Fruit fly (Drosophila melanogaster) whole organism, embryonic: ENCODE data around the gene sno.
A peak's percentile ranks its signal among the peaks of the same experiment; 100 is the strongest.

Experiments
- Aef1 ChIP-seq: fragments of 200-800 bp; sonication (Bioruptor generic); IDR thresholded peaks from 3 replicates; pipeline ENCODE4 v1.3.6; 2022; ENCODE audit warnings: missing biosample characterization, missing genetic modification characterization
- CG10431 ChIP-seq: fragments of 200-800 bp; sonication (Bioruptor generic); optimal IDR thresholded peaks from 3 replicates; lab custom pipeline; 2018; ENCODE audit warnings: missing biosample characterization, mild to moderate bottlenecking, missing genetic modification characterization
- CG12299 ChIP-seq: fragments of 200-800 bp; sonication (Bioruptor generic); optimal IDR thresholded peaks from 2 replicates; lab custom pipeline; 2018; ENCODE audit warnings: missing biosample characterization, mild to moderate bottlenecking, missing genetic modification characterization
- CG1233 ChIP-seq: fragments of 200-800 bp; sonication (Bioruptor generic); optimal IDR thresholded peaks from 4 replicates; lab custom pipeline; 2018; ENCODE audit warnings: missing biosample characterization, mild to moderate bottlenecking, missing genetic modification characterization
- CG12391 ChIP-seq: fragments of 200-800 bp; sonication (Bioruptor generic); optimal IDR thresholded peaks from 3 replicates; lab custom pipeline; 2018; ENCODE audit warnings: missing biosample characterization, mild to moderate bottlenecking, missing genetic modification characterization, moderate library complexity
- CG13296 ChIP-seq: fragments of 200-800 bp; sonication (Bioruptor generic); optimal IDR thresholded peaks from 3 replicates; lab custom pipeline; 2018; ENCODE audit warnings: missing biosample characterization, mild to moderate bottlenecking, missing genetic modification characterization
- CG13424 ChIP-seq: fragments of 200-800 bp; sonication (Bioruptor generic); optimal IDR thresholded peaks from 2 replicates; lab custom pipeline; 2019; ENCODE audit warnings: missing biosample characterization, mild to moderate bottlenecking, missing genetic modification characterization, moderate library complexity
- CG13775 ChIP-seq: fragments of 200-800 bp; sonication (Bioruptor generic); optimal IDR thresholded peaks from 3 replicates; lab custom pipeline; 2017; ENCODE audit warnings: missing biosample characterization, mild to moderate bottlenecking, missing genetic modification characterization
- CG13894 ChIP-seq: fragments of 200-800 bp; sonication (Bioruptor generic); optimal IDR thresholded peaks from 3 replicates; lab custom pipeline; 2018; ENCODE audit warnings: missing biosample characterization, mild to moderate bottlenecking, missing genetic modification characterization, moderate library complexity
- CG15514 ChIP-seq: fragments of 200-800 bp; sonication (Bioruptor generic); optimal IDR thresholded peaks from 3 replicates; lab custom pipeline; 2017; ENCODE audit warnings: missing biosample characterization, missing genetic modification characterization, mild to moderate bottlenecking, moderate library complexity, missing genetic modification reagents
- CG18011 ChIP-seq: fragments of 200-800 bp; sonication (Bioruptor generic); optimal IDR thresholded peaks from 2 replicates; lab custom pipeline; 2017; ENCODE audit warnings: missing biosample characterization, missing genetic modification characterization, mild to moderate bottlenecking, moderate library complexity, missing genotype
- CG2120 ChIP-seq: fragments of 200-800 bp; sonication (Bioruptor generic); optimal IDR thresholded peaks from 3 replicates; lab custom pipeline; 2016; ENCODE audit warnings: missing biosample characterization, missing genetic modification characterization
- CG2202 ChIP-seq: fragments of 200-800 bp; sonication (Bioruptor generic); optimal IDR thresholded peaks from 2 replicates; lab custom pipeline; 2018; ENCODE audit warnings: missing biosample characterization, mild to moderate bottlenecking, missing genetic modification characterization
- CG3163 ChIP-seq: fragments of 200-800 bp; sonication (Bioruptor generic); optimal IDR thresholded peaks from 3 replicates; lab custom pipeline; 2016; ENCODE audit warnings: missing biosample characterization, missing genetic modification characterization
- CG32767 ChIP-seq: fragments of 200-800 bp; sonication (Bioruptor generic); IDR thresholded peaks from 2 replicates; pipeline ENCODE4 v1.3.6; 2022; ENCODE audit warnings: missing biosample characterization, missing genetic modification characterization
- CG3407 ChIP-seq: fragments of 200-800 bp; sonication (Bioruptor generic); optimal IDR thresholded peaks from 2 replicates; lab custom pipeline; 2018; ENCODE audit warnings: missing biosample characterization, mild to moderate bottlenecking, missing genetic modification characterization
- CG4730 ChIP-seq: fragments of 200-800 bp; sonication (Bioruptor generic); IDR thresholded peaks from 2 replicates; pipeline ENCODE4 v1.3.6; 2022; ENCODE audit warnings: missing biosample characterization, missing genetic modification characterization
- CG7928 ChIP-seq: fragments of 200-800 bp; sonication (Bioruptor generic); optimal IDR thresholded peaks from 2 replicates; lab custom pipeline; 2017; ENCODE audit warnings: missing biosample characterization, mild to moderate bottlenecking, missing genetic modification characterization
- CkIIα-i1 ChIP-seq: fragments of 200-800 bp; sonication (Bioruptor generic); IDR thresholded peaks from 2 replicates; pipeline ENCODE4 v1.3.6; 2022; ENCODE audit warnings: missing biosample characterization, missing genetic modification characterization
- CrebB ChIP-seq: fragments of 200-800 bp; sonication (Bioruptor generic); optimal IDR thresholded peaks from 3 replicates; lab custom pipeline; 2018; ENCODE audit warnings: missing biosample characterization, mild to moderate bottlenecking, missing genetic modification characterization
- Dref ChIP-seq: fragments of 200-800 bp; sonication (Bioruptor generic); IDR thresholded peaks from 2 replicates; pipeline ENCODE4 v1.3.6; 2022; ENCODE audit warnings: missing biosample characterization, missing genetic modification characterization
- Fer3 ChIP-seq: fragments of 200-800 bp; sonication (Bioruptor generic); optimal IDR thresholded peaks from 2 replicates; lab custom pipeline; 2018; ENCODE audit warnings: missing biosample characterization, mild to moderate bottlenecking, missing genetic modification characterization, moderate library complexity
- Hey ChIP-seq: fragments of 200-800 bp; sonication (Bioruptor generic); optimal IDR thresholded peaks from 3 replicates; lab custom pipeline; 2018; ENCODE audit warnings: missing biosample characterization, mild to moderate bottlenecking, missing genetic modification characterization
- HmgD ChIP-seq: fragments of 200-800 bp; sonication (Bioruptor generic); optimal IDR thresholded peaks from 3 replicates; lab custom pipeline; 2016; ENCODE audit warnings: missing biosample characterization, missing genetic modification characterization
- Myb ChIP-seq: fragments of 200-800 bp; sonication (Bioruptor generic); optimal IDR thresholded peaks from 2 replicates; lab custom pipeline; 2016; ENCODE audit warnings: missing biosample characterization, missing genetic modification characterization
- NK7.1 ChIP-seq: fragments of 200-800 bp; sonication (Bioruptor generic); optimal IDR thresholded peaks from 3 replicates; lab custom pipeline; 2016; ENCODE audit warnings: missing biosample characterization, missing genetic modification characterization
- Oaz ChIP-seq: fragments of 200-800 bp; sonication (Bioruptor generic); IDR thresholded peaks from 2 replicates; pipeline ENCODE4 v1.3.6; 2022; ENCODE audit warnings: missing biosample characterization, missing genetic modification characterization
- Taf1 ChIP-seq: fragments of 200-800 bp; sonication (Bioruptor generic); IDR thresholded peaks from 2 replicates; pipeline ENCODE4 v1.3.6; 2022; ENCODE audit warnings: missing biosample characterization, missing genetic modification characterization
- Tbp ChIP-seq: fragments of >200 bp; optimal IDR thresholded peaks from 2 replicates; lab custom pipeline; 2018; ENCODE audit warnings: missing biosample characterization, missing genetic modification characterization
- Trl ChIP-seq, 3 experiments: fragments of >200 bp in 2 of 3; fragments of 200-800 bp in 1 of 3; sonication (Bioruptor generic) in 1 of 3; optimal IDR thresholded peaks; 2 replicates in 1 of 3; 3 replicates in 2 of 3; lab custom pipeline; 2016 to 2017; ENCODE audit warnings: missing biosample characterization in 1 of 3, missing genetic modification characterization in 1 of 3
- Vsx1 ChIP-seq: fragments of 200-800 bp; sonication (Bioruptor generic); optimal IDR thresholded peaks from 2 replicates; lab custom pipeline; 2017; ENCODE audit warnings: missing biosample characterization, mild to moderate bottlenecking, missing genetic modification characterization, missing genetic modification reagents
- ab ChIP-seq: fragments of 200-800 bp; sonication (Bioruptor generic); optimal IDR thresholded peaks from 2 replicates; lab custom pipeline; 2016; ENCODE audit warnings: missing biosample characterization, missing genetic modification characterization
- ara ChIP-seq: fragments of 200-800 bp; sonication (Bioruptor generic); IDR thresholded peaks from 2 replicates; pipeline ENCODE4 v1.3.6; 2022; ENCODE audit warnings: missing biosample characterization, missing genetic modification characterization
- bcd ChIP-seq: fragments of 200-800 bp; sonication (Bioruptor generic); optimal IDR thresholded peaks from 2 replicates; lab custom pipeline; 2017; ENCODE audit warnings: missing biosample characterization, mild to moderate bottlenecking, missing genetic modification characterization
- chn ChIP-seq: fragments of 200-800 bp; sonication (Bioruptor generic); optimal IDR thresholded peaks from 2 replicates; lab custom pipeline; 2016; ENCODE audit warnings: missing biosample characterization, missing genetic modification characterization
- croc ChIP-seq: fragments of 200-800 bp; sonication (Bioruptor generic); conservative IDR thresholded peaks from 3 replicates; pipeline ENCODE4 v1.3.6; 2022; ENCODE audit warnings: missing biosample characterization, missing genetic modification characterization
- crol ChIP-seq: fragments of 200-800 bp; sonication (Bioruptor generic); IDR thresholded peaks from 2 replicates; pipeline ENCODE4 v1.3.6; 2022; ENCODE audit warnings: missing biosample characterization, missing genetic modification characterization
- dmrt11E ChIP-seq: fragments of 200-800 bp; sonication (Bioruptor generic); optimal IDR thresholded peaks from 3 replicates; lab custom pipeline; 2018; ENCODE audit warnings: missing biosample characterization, mild to moderate bottlenecking, missing genetic modification characterization, moderate library complexity
- hb ChIP-seq: fragments of 200-800 bp; sonication (Bioruptor generic); IDR thresholded peaks from 3 replicates; pipeline ENCODE4 v1.3.6; 2022; ENCODE audit warnings: missing biosample characterization, missing genetic modification characterization; ENCODE audit not compliant: partially characterized antibody
- kah ChIP-seq: fragments of 200-800 bp; sonication (Bioruptor generic); optimal IDR thresholded peaks from 2 replicates; lab custom pipeline; 2018; ENCODE audit warnings: missing biosample characterization, mild to moderate bottlenecking, missing genetic modification characterization
- lab ChIP-seq: fragments of 200-800 bp; sonication (Bioruptor generic); optimal IDR thresholded peaks from 3 replicates; lab custom pipeline; 2017; ENCODE audit warnings: missing biosample characterization, missing genetic modification characterization, mild to moderate bottlenecking, moderate library complexity, missing genetic modification reagents
- otp ChIP-seq: fragments of 200-800 bp; sonication (Bioruptor generic); IDR thresholded peaks from 3 replicates; pipeline ENCODE4, ENCODE4 v1.3.6; 2022; ENCODE audit warnings: missing biosample characterization, missing genetic modification characterization
- pfk ChIP-seq: fragments of 200-800 bp; sonication (Bioruptor generic); optimal IDR thresholded peaks from 2 replicates; lab custom pipeline; 2018; ENCODE audit warnings: missing biosample characterization, mild to moderate bottlenecking, missing genetic modification characterization, moderate library complexity
- pita ChIP-seq: fragments of 200-800 bp; sonication (Bioruptor generic); optimal IDR thresholded peaks from 2 replicates; lab custom pipeline; 2017; ENCODE audit warnings: missing biosample characterization, mild to moderate bottlenecking, missing genetic modification characterization
- slp2 ChIP-seq: fragments of 200-800 bp; sonication (Bioruptor generic); optimal IDR thresholded peaks from 2 replicates; lab custom pipeline; 2016; ENCODE audit warnings: missing biosample characterization, missing genetic modification characterization
- sr ChIP-seq: fragments of 200-800 bp; sonication (Bioruptor generic); IDR thresholded peaks from 3 replicates; pipeline ENCODE4 v1.3.6; 2022; ENCODE audit warnings: missing biosample characterization, missing genetic modification characterization
- tio ChIP-seq: fragments of 200-800 bp; sonication (Bioruptor generic); optimal IDR thresholded peaks from 2 replicates; lab custom pipeline; 2017; ENCODE audit warnings: missing biosample characterization, missing genetic modification characterization, inconsistent platforms
- trh ChIP-seq: fragments of 200-800 bp; sonication (Bioruptor generic); optimal IDR thresholded peaks from 2 replicates; lab custom pipeline; 2016; ENCODE audit warnings: missing biosample characterization, missing genetic modification characterization
- wek ChIP-seq: fragments of 200-800 bp; sonication (Bioruptor generic); optimal IDR thresholded peaks from 3 replicates; lab custom pipeline; 2018; ENCODE audit warnings: missing biosample characterization, mild to moderate bottlenecking, missing genetic modification characterization, moderate library complexity
- zen2 ChIP-seq: fragments of 200-800 bp; sonication (Bioruptor generic); IDR thresholded peaks from 3 replicates; pipeline ENCODE4 v1.3.6; 2022; ENCODE audit warnings: missing biosample characterization, missing genetic modification characterization; ENCODE audit not compliant: partially characterized antibody
- zfh2 ChIP-seq: fragments of 200-800 bp; sonication (Bioruptor generic); optimal IDR thresholded peaks from 2 replicates; lab custom pipeline; 2016; ENCODE audit warnings: missing biosample characterization, missing genetic modification characterization

Gene sno

DNA sequence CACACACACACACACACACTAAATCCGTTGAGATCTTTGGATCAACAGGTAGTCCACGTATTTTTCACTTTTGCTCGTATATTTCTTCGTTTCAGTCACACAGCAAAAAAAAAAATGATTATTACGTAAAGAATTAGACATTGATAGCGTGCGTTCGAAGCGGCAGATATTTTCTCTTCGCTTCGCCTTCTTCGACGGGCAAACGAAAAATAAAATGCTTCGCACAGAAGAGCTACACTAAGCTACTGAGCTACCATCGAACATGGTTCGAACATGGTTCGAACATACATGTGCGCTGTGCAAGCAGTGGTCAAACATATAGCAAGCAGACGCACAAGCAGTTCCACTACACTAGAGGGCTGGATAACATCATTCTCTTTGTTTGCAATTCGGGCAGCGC is 45.5 kb upstream of the sno start (continued):
- TF ChIP-seq Oaz (GFP tag; lab: Robert Waterston, UW) (no peak), CG2202 (no peak), Vsx1 (GFP tag; lab: Kevin White, UChicago) (no peak), ab (GFP tag; lab: Kevin White, UChicago) (no peak), CG3407 (GFP tag; lab: Kevin White, UChicago) (no peak), HmgD (no peak), CrebB (tag; lab: Kevin White, UChicago) (no peak), Trl (optimal IDR thresholded peaks at IDR 0.05; lab: Kevin White, UChicago) (no peak), Trl (GFP tag; optimal IDR thresholded peaks at IDR 0.05; lab: Kevin White, UChicago) (peak; percentile 15), CG32767 (no peak), zen2 (no peak), CG12391 (peak; percentile 22), dmrt11E (tag; lab: Kevin White, UChicago) (no peak), Hey (no peak), pita (GFP tag; lab: Kevin White, UChicago) (no peak), Tbp (no peak), CG13775 (no peak), ara (GFP tag; lab: Robert Waterston, UW) (no peak), chn (GFP tag; lab: Kevin White, UChicago) (no peak), hb (GFP tag; lab: Robert Waterston, UW) (no peak), croc (GFP tag; lab: Robert Waterston, UW) (no peak), CG15514 (GFP tag; lab: Kevin White, UChicago) (peak; percentile 44), crol (GFP tag; lab: Robert Waterston, UW) (0 out of 2 replicates have a peak, but pooled peaks have one; percentile 10), otp (GFP tag; lab: Robert Waterston, UW) (peak; percentile 29; the same call in 1 of the 3 replicates), slp2 (GFP tag; lab: Kevin White, UChicago) (no peak), zfh2 (GFP tag; lab: Kevin White, UChicago) (no peak), CG3163 (GFP tag; lab: Kevin White, UChicago) (peak; percentile 76), CG13894 (tag; lab: Kevin White, UChicago) (peak; percentile 59), CG4730 (no peak), pfk (GFP tag; lab: Kevin White, UChicago) (no peak), Taf1 (no peak), CG2120 (GFP tag; lab: Kevin White, UChicago) (peak; percentile 10), CG7928 (peak; percentile 90), Fer3 (tag; lab: Kevin White, UChicago) (peak; percentile 2), lab (GFP tag; lab: Kevin White, UChicago) (peak; percentile 61), NK7.1 (GFP tag; lab: Kevin White, UChicago) (no peak), wek (GFP tag; lab: Kevin White, UChicago) (peak; percentile 30), trh (no peak), CG13296 (GFP tag; lab: Kevin White, UChicago) (peak; percentile 56), tio (GFP tag; lab: Kevin White, UChicago) (no peak), bcd (GFP tag; lab: Kevin White, UChicago) (no peak), kah (GFP tag; lab: Kevin White, UChicago) (peak; percentile 97), CG10431 (GFP tag; lab: Kevin White, UChicago) (no peak), CG1233 (GFP tag; lab: Kevin White, UChicago) (no peak), CG13424 (tag; lab: Kevin White, UChicago) (no peak), Dref (GFP tag; lab: Robert Waterston, UW) (no peak), sr (GFP tag; lab: Robert Waterston, UW) (no peak), CkIIα-i1 (GFP tag; lab: Robert Waterston, UW) (no peak), Myb (GFP tag; lab: Kevin White, UChicago) (peak; percentile 2), Aef1 (no peak), CG18011 (peak; percentile 86), CG12299 (no peak)
